Fruit fly (Drosophila melanogaster) whole organism, pupa: ENCODE measurements around the gene Mccc1.

ENCODE experiments used
- CG10348 ChIP-seq: fragments of 200-800 bp; sonication (Bioruptor generic); IDR thresholded peaks from 2 replicates; pipeline ENCODE4 v1.3.6; 2022; ENCODE audit warnings: missing biosample characterization, missing genetic modification characterization
- CG12605 ChIP-seq: fragments of 200-800 bp; sonication (Bioruptor generic); IDR thresholded peaks from 2 replicates; pipeline ENCODE4 v1.3.6; 2022; ENCODE audit warnings: missing biosample characterization, missing genetic modification characterization
- CG13204 ChIP-seq: fragments of 200-800 bp; sonication (Bioruptor generic); optimal IDR thresholded peaks from 2 replicates; lab custom pipeline; 2018; ENCODE audit warnings: missing biosample characterization, mild to moderate bottlenecking, missing genetic modification characterization, moderate library complexity
- CG14655 ChIP-seq: fragments of 200-800 bp; sonication (Bioruptor generic); optimal IDR thresholded peaks from 3 replicates; lab custom pipeline; 2017; ENCODE audit warnings: mild to moderate bottlenecking, missing biosample characterization, missing genetic modification reagents, missing genetic modification characterization
- CG15710 ChIP-seq: fragments of 200-800 bp; sonication (Bioruptor generic); optimal IDR thresholded peaks from 2 replicates; lab custom pipeline; 2018; ENCODE audit warnings: missing biosample characterization, mild to moderate bottlenecking, missing genetic modification characterization, moderate library complexity
- CG17806 ChIP-seq: fragments of 200-800 bp; sonication (Bioruptor generic); optimal IDR thresholded peaks from 2 replicates; lab custom pipeline; 2018; ENCODE audit warnings: missing biosample characterization, mild to moderate bottlenecking, missing genetic modification characterization, moderate library complexity
- CG32121 ChIP-seq: fragments of 200-800 bp; sonication (Bioruptor generic); IDR thresholded peaks from 2 replicates; pipeline ENCODE4 v1.3.6; 2022; ENCODE audit warnings: missing biosample characterization, missing genetic modification characterization
- CG34367 ChIP-seq: fragments of 200-800 bp; sonication (Bioruptor generic); optimal IDR thresholded peaks from 2 replicates; lab custom pipeline; 2018; ENCODE audit warnings: missing biosample characterization, mild to moderate bottlenecking, missing genetic modification characterization
- CG4496 ChIP-seq: fragments of 200-800 bp; sonication (Bioruptor generic); IDR thresholded peaks from 3 replicates; pipeline ENCODE4 v1.3.6; 2022; ENCODE audit warnings: missing biosample characterization, missing genetic modification characterization
- CG8159 ChIP-seq: fragments of 200-800 bp; sonication (Bioruptor generic); optimal IDR thresholded peaks from 3 replicates; lab custom pipeline; 2018; ENCODE audit warnings: missing biosample characterization, mild to moderate bottlenecking, missing genetic modification characterization, moderate library complexity
- CG8301 ChIP-seq: fragments of 200-800 bp; sonication (Bioruptor generic); optimal IDR thresholded peaks from 2 replicates; lab custom pipeline; 2018; ENCODE audit warnings: missing biosample characterization, mild to moderate bottlenecking, missing genetic modification characterization
- CG9948 ChIP-seq: fragments of 200-800 bp; sonication (Bioruptor generic); optimal IDR thresholded peaks from 2 replicates; lab custom pipeline; 2018; ENCODE audit warnings: missing biosample characterization, mild to moderate bottlenecking, missing genetic modification characterization, moderate library complexity
- D1 ChIP-seq: fragments of 200-800 bp; sonication (Bioruptor generic); optimal IDR thresholded peaks from 2 replicates; lab custom pipeline; 2018; ENCODE audit warnings: missing biosample characterization, mild to moderate bottlenecking, missing genetic modification characterization, moderate library complexity
- EcR ChIP-seq: fragments of 200-800 bp; sonication (Bioruptor generic); optimal IDR thresholded peaks from 3 replicates; lab custom pipeline; 2019; ENCODE audit warnings: missing biosample characterization, missing genetic modification characterization, mild to moderate bottlenecking, moderate library complexity, missing genetic modification reagents
- Ets98B ChIP-seq: fragments of 200-800 bp; sonication (Bioruptor generic); IDR thresholded peaks from 2 replicates; pipeline ENCODE4 v1.3.6; 2022; ENCODE audit warnings: missing biosample characterization, missing genetic modification characterization
- Pif1A ChIP-seq: fragments of 200-800 bp; sonication (Bioruptor generic); optimal IDR thresholded peaks from 3 replicates; lab custom pipeline; 2016; ENCODE audit warnings: missing biosample characterization, missing genetic modification characterization
- Pif1B ChIP-seq: fragments of 200-800 bp; sonication (Bioruptor generic); optimal IDR thresholded peaks from 3 replicates; lab custom pipeline; 2016; ENCODE audit warnings: missing biosample characterization, missing genetic modification characterization
- Snoo ChIP-seq: fragments of 200-800 bp; sonication (Bioruptor generic); optimal IDR thresholded peaks from 3 replicates; lab custom pipeline; 2017; ENCODE audit warnings: missing biosample characterization, mild to moderate bottlenecking, missing genetic modification characterization, inconsistent platforms
- fd96Ca ChIP-seq: fragments of 200-800 bp; sonication (Bioruptor generic); IDR thresholded peaks from 3 replicates; pipeline ENCODE4 v1.3.6; 2022; ENCODE audit warnings: missing biosample characterization, missing genetic modification characterization
- gl ChIP-seq: fragments of 200-800 bp; sonication (Bioruptor generic); optimal IDR thresholded peaks from 2 replicates; lab custom pipeline; 2018; ENCODE audit warnings: missing biosample characterization, mild to moderate bottlenecking, missing genetic modification characterization
- rn ChIP-seq: fragments of 200-800 bp; sonication (Bioruptor generic); IDR thresholded peaks from 2 replicates; pipeline ENCODE4 v1.3.6; 2022; ENCODE audit warnings: missing biosample characterization, missing genetic modification characterization

The Mccc1 gene

DNA sequence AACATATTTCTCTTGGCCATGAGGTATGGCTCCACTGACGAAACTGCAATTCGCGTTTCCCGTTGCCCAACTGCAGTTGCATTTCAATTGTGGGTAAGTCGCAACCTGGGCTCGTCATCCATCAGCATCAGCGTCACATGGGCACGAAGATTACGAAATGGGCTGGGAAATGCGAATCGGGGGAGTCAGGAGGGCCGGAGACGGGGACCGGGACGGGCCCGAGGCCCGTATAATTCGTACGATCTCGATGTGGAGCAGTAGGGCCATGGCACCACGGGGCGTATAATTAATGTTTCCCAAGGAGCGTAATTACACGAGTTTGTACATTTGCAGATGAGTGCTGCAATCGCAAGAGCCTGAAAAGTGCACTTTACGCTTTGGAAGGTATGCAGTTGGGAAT, 28.6 kb downstream of the Mccc1 start:
- TF ChIP-seq Snoo (tag; lab: Kevin White, UChicago) (no peak), D1 (tag; lab: Kevin White, UChicago) (no peak), Pif1B (GFP tag; lab: Kevin White, UChicago) (no peak), gl (tag; lab: Kevin White, UChicago) (no peak), CG10348 (GFP tag; lab: Robert Waterston, UW) (no peak), CG14655 (no peak), CG8301 (tag; lab: Kevin White, UChicago) (no peak), rn (GFP tag; lab: Robert Waterston, UW) (no peak), CG17806 (tag; lab: Kevin White, UChicago) (no peak), CG9948 (tag; lab: Kevin White, UChicago) (no peak)

DNA sequence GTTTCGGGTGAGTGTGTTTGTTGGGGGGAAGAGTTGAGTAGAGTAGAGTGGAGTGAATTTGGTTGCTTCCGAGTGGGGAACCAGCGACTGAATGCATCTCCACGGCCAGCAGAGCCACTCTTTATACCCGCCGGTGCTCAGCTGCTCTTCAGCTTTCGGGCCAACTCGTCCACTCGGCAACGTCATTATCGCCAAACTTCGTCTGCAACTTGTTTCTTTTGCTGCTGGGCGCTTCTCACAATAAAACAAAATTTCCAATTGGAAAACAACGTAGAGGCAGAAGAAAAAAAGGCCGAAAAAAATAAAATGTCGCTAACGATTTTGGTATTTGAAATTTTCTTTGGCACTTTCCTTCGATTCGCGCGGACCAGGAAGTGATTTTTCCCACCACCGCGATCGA, 29.0 kb downstream of the Mccc1 start, which contains the start of gene CG2150:
TSS of gene CG2150 (minus strand) at position 101 of the 400 bp plus-strand sequence.
- TF ChIP-seq Ets98B (GFP tag; lab: Robert Waterston, UW), result peak; percentile 24; the same call in 1 of the 2 replicates
- TF ChIP-seq Pif1A (GFP tag; lab: Kevin White, UChicago), result no peak
- TF ChIP-seq CG4496 (GFP tag; lab: Robert Waterston, UW), result peak; percentile 16; the same call in 1 of the 3 replicates
- TF ChIP-seq, all 21 proteins: peak for 2

- TF ChIP-seq Ets98B (GFP tag; lab: Robert Waterston, UW) (peak; percentile 58), Snoo (tag; lab: Kevin White, UChicago) (no peak), CG32121 (GFP tag; lab: Robert Waterston, UW) (peak; percentile 49; the same call in 1 of the 2 replicates), CG10348 (GFP tag; lab: Robert Waterston, UW) (no peak), CG12605 (GFP tag; lab: Robert Waterston, UW) (no peak), CG34367 (tag; lab: Kevin White, UChicago) (peak; percentile 55), EcR (peak; percentile 2), CG9948 (tag; lab: Kevin White, UChicago) (peak; percentile 65), CG14655 (peak; percentile 76), CG4496 (GFP tag; lab: Robert Waterston, UW) (peak; percentile 51; the same call in 2 of the 3 replicates), D1 (tag; lab: Kevin White, UChicago) (no peak), CG8159 (tag; lab: Kevin White, UChicago) (peak; percentile 84), CG17806 (tag; lab: Kevin White, UChicago) (peak; percentile 75), Pif1B (GFP tag; lab: Kevin White, UChicago) (peak; percentile 76), gl (tag; lab: Kevin White, UChicago) (no peak), fd96Ca (GFP tag; lab: Robert Waterston, UW) (peak; percentile 78), rn (GFP tag; lab: Robert Waterston, UW) (no peak), CG15710 (tag; lab: Kevin White, UChicago) (peak; percentile 70), CG13204 (GFP tag; lab: Kevin White, UChicago) (peak; percentile 22), Pif1A (GFP tag; lab: Kevin White, UChicago) (peak; percentile 71), CG8301 (tag; lab: Kevin White, UChicago) (peak; percentile 70)
Observed at dm6 chr3R:31762672-31763071, 31.0 kb downstream of the Mccc1 start.

dm6 chr3R:31761529-31762009, 32.1 kb downstream of the Mccc1 start, which contains the start of gene Smvt:
TSS of gene Smvt (minus strand) at chr3R:31761579.
- no peak for TF ChIP-seq CG17806 (tag; lab: Kevin White, UChicago)
- TF ChIP-seq CG4496 (GFP tag; lab: Robert Waterston, UW), result 0 out of 3 replicates have a peak, but pooled peaks have one; percentile 29
- TF ChIP-seq EcR, result peak; percentile 45

dm6 chr3R:31758587-31759167, 35.0 kb downstream of the Mccc1 start, which contains the start of gene CG2187:
TSS of gene CG2187 (minus strand) at chr3R:31758637.
- no peak for TF ChIP-seq Pif1A (GFP tag; lab: Kevin White, UChicago)
- no peak for TF ChIP-seq fd96Ca (GFP tag; lab: Robert Waterston, UW)
- TF ChIP-seq CG32121 (GFP tag; lab: Robert Waterston, UW), result no peak
- no peak for TF ChIP-seq Snoo (tag; lab: Kevin White, UChicago)
- no peak for TF ChIP-seq EcR
- TF ChIP-seq CG17806 (tag; lab: Kevin White, UChicago), result no peak
- TF ChIP-seq CG9948 (tag; lab: Kevin White, UChicago), result no peak
- no peak for TF ChIP-seq CG13204 (GFP tag; lab: Kevin White, UChicago)
- TF ChIP-seq rn (GFP tag; lab: Robert Waterston, UW), result no peak

DNA sequence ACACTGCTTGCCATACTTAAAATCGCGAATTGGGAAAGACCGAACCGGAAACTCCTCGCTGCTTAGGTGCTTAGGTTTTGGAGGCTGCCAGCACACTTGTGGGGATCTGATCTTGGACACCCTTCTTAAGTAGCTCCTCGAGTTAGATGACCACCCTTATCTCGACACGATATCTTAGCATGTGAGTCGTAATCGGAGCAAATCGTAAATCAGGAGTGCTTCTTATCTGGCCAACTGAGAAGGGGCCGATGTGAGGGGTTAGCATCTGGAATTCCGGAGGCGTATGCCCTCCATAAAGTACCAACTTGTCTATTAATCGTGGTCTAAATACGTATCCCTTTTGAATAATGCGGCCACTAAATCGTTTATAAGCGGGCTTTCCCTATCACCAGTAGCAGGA, 39.1 kb downstream of the Mccc1 start, which contains the start of gene salt:
TSS of gene salt (minus strand) at position 101 of the 400 bp plus-strand sequence.
- TF ChIP-seq D1 (tag; lab: Kevin White, UChicago) (no peak), Ets98B (GFP tag; lab: Robert Waterston, UW) (no peak), CG8159 (tag; lab: Kevin White, UChicago) (no peak), EcR (no peak), CG17806 (tag; lab: Kevin White, UChicago) (no peak), CG12605 (GFP tag; lab: Robert Waterston, UW) (no peak), CG13204 (GFP tag; lab: Kevin White, UChicago) (no peak), CG14655 (no peak), Pif1A (GFP tag; lab: Kevin White, UChicago) (no peak), Pif1B (GFP tag; lab: Kevin White, UChicago) (no peak), Snoo (tag; lab: Kevin White, UChicago) (no peak), gl (tag; lab: Kevin White, UChicago) (no peak), CG32121 (GFP tag; lab: Robert Waterston, UW) (no peak), CG34367 (tag; lab: Kevin White, UChicago) (no peak), CG8301 (tag; lab: Kevin White, UChicago) (no peak), CG9948 (tag; lab: Kevin White, UChicago) (no peak)
